Fruit fly (Drosophila melanogaster): ENCODE results near the gene CG44085.

CG44085 gene

DNA sequence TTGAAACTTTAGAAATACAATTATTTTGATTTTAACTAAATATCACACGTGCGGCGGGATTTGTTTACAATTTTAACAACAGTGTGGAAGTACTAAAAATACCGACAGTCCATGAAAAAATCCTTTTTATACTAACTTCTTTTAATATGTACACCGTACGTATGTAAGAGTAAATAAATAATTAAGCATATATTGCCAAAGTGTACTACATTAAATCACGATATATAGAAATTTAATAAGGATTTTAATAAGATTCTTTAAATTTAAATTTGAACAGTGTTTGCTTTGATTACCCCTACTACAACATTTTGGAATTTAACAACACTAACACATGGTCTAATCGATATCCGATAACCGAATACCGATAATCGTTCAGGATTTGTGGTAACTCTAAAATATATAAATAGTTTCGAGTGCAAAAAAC is 38.6 kb upstream of the CG44085 start, which contains the start of the genes Ski6 and CG16812 (continued):
- no peak; the same call in 1 of the 2 replicates for TF ChIP-seq ttk (GFP tag; IDR thresholded peaks at IDR 0.05)
- TF ChIP-seq hbn (GFP tag; IDR thresholded peaks at IDR 0.05; ENCODE audit: partially characterized antibody) = peak; percentile 36; the same call in 1 of the 2 replicates
- TF ChIP-seq Stat92E (GFP tag; optimal IDR thresholded peaks at IDR 0.05) = peak in 1 of 3 experiments; percentile 8
- TF ChIP-seq grau (tag; optimal IDR thresholded peaks at IDR 0.05) = peak; percentile 78
- TF ChIP-seq NC2β (GFP tag; optimal IDR thresholded peaks at IDR 0.05) = peak; percentile 51
- TF ChIP-seq fd102C (GFP tag; optimal IDR thresholded peaks at IDR 0.05) = no peak
- TF ChIP-seq dpn (GFP tag; optimal IDR thresholded peaks at IDR 0.05) = peak; percentile 2 to 80
- peak; percentile 41; the same call in 1 of the 2 replicates for TF ChIP-seq wdn (GFP tag; IDR thresholded peaks at IDR 0.05)
- no peak for TF ChIP-seq TFAM (GFP tag; optimal IDR thresholded peaks at IDR 0.05)
- TF ChIP-seq CG5245 (GFP tag; optimal IDR thresholded peaks at IDR 0.05) = peak; percentile 25
- TF ChIP-seq Lhr (GFP tag; optimal IDR thresholded peaks at IDR 0.05) = no peak
- TF ChIP-seq Nf-YA (GFP tag; IDR thresholded peaks at IDR 0.05) = 0 out of 2 replicates have a peak, but pooled peaks have one; percentile 4
- TF ChIP-seq Oaz (GFP tag; IDR thresholded peaks at IDR 0.05) = no peak
- TF ChIP-seq amos (GFP tag; IDR thresholded peaks at IDR 0.05; ENCODE audit: partially characterized antibody) = peak; percentile 16; the same call in 1 of the 2 replicates
- no peak for TF ChIP-seq CG11560 (tag; IDR thresholded peaks at IDR 0.05)
- peak; percentile 42 to 56 for TF ChIP-seq Pdp1 (GFP tag; optimal IDR thresholded peaks at IDR 0.05)
- no peak for TF ChIP-seq kni (GFP tag; optimal IDR thresholded peaks at IDR 0.05)
- no peak for TF ChIP-seq CG6683 (GFP tag; optimal IDR thresholded peaks at IDR 0.05)
- TF ChIP-seq fd64A (GFP tag; optimal IDR thresholded peaks at IDR 0.05) = no peak
- TF ChIP-seq Chrac-16 (GFP tag; optimal IDR thresholded peaks at IDR 0.05) = peak; percentile 78
- TF ChIP-seq CG17802 (tag; optimal IDR thresholded peaks at IDR 0.05) = no peak
- TF ChIP-seq CG17612 (GFP tag; IDR thresholded peaks at IDR 0.05) = no peak
- no peak for TF ChIP-seq CG4854 (GFP tag; optimal IDR thresholded peaks at IDR 0.05)
- TF ChIP-seq CG3065 (GFP tag; optimal IDR thresholded peaks at IDR 0.05) = peak; percentile 10
- peak; percentile 74 for TF ChIP-seq Xbp1 (GFP tag; optimal IDR thresholded peaks at IDR 0.05)
- TF ChIP-seq CG12104 (GFP tag; optimal IDR thresholded peaks at IDR 0.05) = peak; percentile 34
- peak; percentile 43 for TF ChIP-seq CG2202 (tag; optimal IDR thresholded peaks at IDR 0.05)
- peak; percentile 65; the same call in 2 of the 3 replicates for TF ChIP-seq ase (GFP tag; IDR thresholded peaks at IDR 0.05)
- no peak for TF ChIP-seq h (optimal IDR thresholded peaks at IDR 0.05)
- no peak for TF ChIP-seq CG6254 (GFP tag; optimal IDR thresholded peaks at IDR 0.05)
- peak; percentile 52 for TF ChIP-seq oc (tag; optimal IDR thresholded peaks at IDR 0.05)
- peak; percentile 70 for TF ChIP-seq Dek (tag; optimal IDR thresholded peaks at IDR 0.05)
- peak; percentile 58 for TF ChIP-seq CG17385 (GFP tag; optimal IDR thresholded peaks at IDR 0.05)
- peak; percentile 84 for TF ChIP-seq Med (GFP tag)
- no peak for TF ChIP-seq HmgD (GFP tag; optimal IDR thresholded peaks at IDR 0.05)
- peak; percentile 69 for TF ChIP-seq CG3847 (GFP tag; IDR thresholded peaks at IDR 0.05)
- TF ChIP-seq en (GFP tag; optimal IDR thresholded peaks at IDR 0.05) = peak; percentile 3
- peak; percentile 75 for TF ChIP-seq HmgZ (tag; optimal IDR thresholded peaks at IDR 0.05)
- TF ChIP-seq CG30431 (GFP tag; optimal IDR thresholded peaks at IDR 0.05) = no peak
- TF ChIP-seq BtbVII (GFP tag; optimal IDR thresholded peaks at IDR 0.05) = no peak
- TF ChIP-seq ci (GFP tag; IDR thresholded peaks at IDR 0.05) = 0 out of 3 replicates have a peak, but pooled peaks have one; percentile 20
- TF ChIP-seq Fer3 (tag; optimal IDR thresholded peaks at IDR 0.05) = peak; percentile 82
- TF ChIP-seq gem (tag; optimal IDR thresholded peaks at IDR 0.05) = peak; percentile 89
- no peak for TF ChIP-seq NC2α (GFP tag; optimal IDR thresholded peaks at IDR 0.05)
- 0 out of 2 replicates have a peak, but pooled peaks have one; percentile 10 for TF ChIP-seq CG31224 (GFP tag; IDR thresholded peaks at IDR 0.05)
- no peak for TF ChIP-seq Doc2 (GFP tag; IDR thresholded peaks at IDR 0.05)
- TF ChIP-seq ara (GFP tag; IDR thresholded peaks at IDR 0.05) = no peak
- peak; percentile 48 for TF ChIP-seq Meics (GFP tag; optimal IDR thresholded peaks at IDR 0.05)
- no peak for TF ChIP-seq Nf-YC (tag; optimal IDR thresholded peaks at IDR 0.05)
- TF ChIP-seq da (GFP tag; optimal IDR thresholded peaks at IDR 0.05) = no peak
- TF ChIP-seq Sox100B (GFP tag; optimal IDR thresholded peaks at IDR 0.05) = no peak

Data from whole organism, embryonic.